Worm (Caenorhabditis elegans) whole organism, midembryonic: ENCODE results near the gene F43G6.16.

Experiments
- T22C8.4 ChIP-seq: fragments of 200-800 bp; sonication (Bioruptor generic); IDR thresholded peaks from 2 replicates; pipeline ENCODE4 v1.3.6; 2022; ENCODE audit warnings: missing genetic modification characterization, missing compliant biosample characterization
- cog-1 ChIP-seq: sonication (generic microtip); optimal IDR thresholded peaks from 2 replicates; lab custom pipeline; 2016; ENCODE audit warnings: missing genetic modification characterization, missing compliant biosample characterization
- flt-1 ChIP-seq: fragments of 200-800 bp; sonication (Bioruptor generic); IDR thresholded peaks from 2 replicates; pipeline ENCODE4 v1.3.6; 2022; ENCODE audit warnings: missing genetic modification characterization, missing compliant biosample characterization
- klf-2 ChIP-seq: fragments of 200-800 bp; sonication (Bioruptor generic); conservative IDR thresholded peaks from 2 replicates; pipeline ENCODE4 v1.3.6; 2022; ENCODE audit warnings: missing genetic modification reagents, missing genetic modification characterization, missing compliant biosample characterization
- med-1 ChIP-seq: sonication (generic microtip); optimal IDR thresholded peaks from 2 replicates; lab custom pipeline; 2017; ENCODE audit warnings: missing genetic modification characterization, mild to moderate bottlenecking, missing compliant biosample characterization, antibody characterized with exemption, missing genetic modification reagents; ENCODE audit not compliant: insufficient read depth
- ref-1 ChIP-seq: fragments of 200-800 bp; sonication (Bioruptor generic); conservative IDR thresholded peaks from 2 replicates; pipeline ENCODE4 v1.3.6; 2022; ENCODE audit warnings: missing genetic modification reagents, missing genetic modification characterization, missing compliant biosample characterization
- tab-1 ChIP-seq: fragments of 200-800 bp; sonication (Bioruptor generic); IDR thresholded peaks from 2 replicates; pipeline ENCODE4 v1.3.6; 2022; ENCODE audit warnings: missing genetic modification characterization, missing compliant biosample characterization
- ztf-23 ChIP-seq: fragments of 200-800 bp; sonication (Bioruptor generic); IDR thresholded peaks from 2 replicates; pipeline ENCODE4 v1.3.6; 2022; ENCODE audit warnings: missing genetic modification reagents, missing genetic modification characterization, missing compliant biosample characterization
- ztf-29 ChIP-seq: fragments of 200-800 bp; sonication (Bioruptor generic); IDR thresholded peaks from 2 replicates; pipeline ENCODE4 v1.3.6; 2022; ENCODE audit warnings: missing genetic modification reagents, missing genetic modification characterization, missing compliant biosample characterization

The F43G6.16 gene

ce11 chrII:11774218-11774617 is 8.2 kb downstream of the F43G6.16 start, which contains the start of gene F44E5.1:
Gene F44E5.1 (minus strand): TSS chrII:11774559.
- no peak for TF ChIP-seq tab-1 (GFP tag; lab: Robert Waterston, UW)
- TF ChIP-seq ztf-29 (GFP tag; lab: Robert Waterston, UW): no peak
- TF ChIP-seq flt-1: no peak
- TF ChIP-seq med-1 (GFP tag; lab: Kevin White, UChicago): no peak
- no peak for TF ChIP-seq klf-2 (GFP tag; lab: Robert Waterston, UW)
- no peak for TF ChIP-seq T22C8.4 (GFP tag; lab: Robert Waterston, UW)
- TF ChIP-seq ztf-23: no peak
- no peak for TF ChIP-seq ref-1 (GFP tag; lab: Robert Waterston, UW)
- no peak for TF ChIP-seq cog-1 (tag; lab: Kevin White, UChicago)

ce11 chrII:11772364-11772763 is 10.1 kb downstream of the F43G6.16 start, which contains the start of gene F44E5.15:
Gene F44E5.15 (plus strand): TSS chrII:11772664.
- TF ChIP-seq flt-1: no peak
- TF ChIP-seq klf-2 (GFP tag; lab: Robert Waterston, UW): no peak
- no peak for TF ChIP-seq ztf-29 (GFP tag; lab: Robert Waterston, UW)
- TF ChIP-seq ztf-23: no peak

ce11 chrII:11766472-11766871 is 16.0 kb downstream of the F43G6.16 start, which contains the start of gene F44E5.2:
Gene F44E5.2 (plus strand): TSS chrII:11766772.
- TF ChIP-seq T22C8.4 (GFP tag; lab: Robert Waterston, UW): no peak
- TF ChIP-seq tab-1 (GFP tag; lab: Robert Waterston, UW): no peak
- no peak for TF ChIP-seq ztf-29 (GFP tag; lab: Robert Waterston, UW)
- no peak for TF ChIP-seq ref-1 (GFP tag; lab: Robert Waterston, UW)
- TF ChIP-seq klf-2 (GFP tag; lab: Robert Waterston, UW): no peak
- no peak for TF ChIP-seq cog-1 (tag; lab: Kevin White, UChicago)
- TF ChIP-seq ztf-23: no peak
- TF ChIP-seq med-1 (GFP tag; lab: Kevin White, UChicago): no peak
- no peak for TF ChIP-seq flt-1

ce11 chrII:11765506-11766152 is 16.8 kb downstream of the F43G6.16 start:
- TF ChIP-seq tab-1 (GFP tag; lab: Robert Waterston, UW): 0 out of 2 replicates have a peak, but pooled peaks have one; percentile 28
- TF ChIP-seq ref-1 (GFP tag; lab: Robert Waterston, UW): no peak
- TF ChIP-seq T22C8.4 (GFP tag; lab: Robert Waterston, UW): no peak

ce11 chrII:11761806-11762512 is 20.5 kb downstream of the F43G6.16 start:
- no peak for TF ChIP-seq tab-1 (GFP tag; lab: Robert Waterston, UW)
- TF ChIP-seq cog-1 (tag; lab: Kevin White, UChicago): no peak
- TF ChIP-seq ztf-23: no peak
- TF ChIP-seq klf-2 (GFP tag; lab: Robert Waterston, UW): no peak
- no peak for TF ChIP-seq ref-1 (GFP tag; lab: Robert Waterston, UW)
- TF ChIP-seq T22C8.4 (GFP tag; lab: Robert Waterston, UW): no peak
- TF ChIP-seq flt-1: no peak
- TF ChIP-seq med-1 (GFP tag; lab: Kevin White, UChicago): no peak
- no peak for TF ChIP-seq ztf-29 (GFP tag; lab: Robert Waterston, UW)

- TF ChIP-seq ztf-29 (GFP tag; lab: Robert Waterston, UW) (peak; percentile 72), flt-1 (peak; percentile 97), klf-2 (GFP tag; lab: Robert Waterston, UW) (peak; percentile 79), cog-1 (tag; lab: Kevin White, UChicago) (peak; percentile 66), ref-1 (GFP tag; lab: Robert Waterston, UW) (peak; percentile 50; the same call in 1 of the 2 replicates), T22C8.4 (GFP tag; lab: Robert Waterston, UW) (peak; percentile 66), tab-1 (GFP tag; lab: Robert Waterston, UW) (peak; percentile 61; the same call in 1 of the 2 replicates), ztf-23 (peak; percentile 91)
These were observed 23.2 kb downstream of the F43G6.16 start, which contains the start of the genes F44E5.4 and F44E5.5 for ce11 chrII:11759277-11759676. Gene F44E5.4 (minus strand): TSS chrII:11759311. Gene F44E5.5 (plus strand): TSS chrII:11759662.

ce11 chrII:11756684-11757107 is 25.7 kb downstream of the F43G6.16 start:
- no peak for TF ChIP-seq cog-1 (tag; lab: Kevin White, UChicago)
- no peak for TF ChIP-seq med-1 (GFP tag; lab: Kevin White, UChicago)
- no peak for TF ChIP-seq flt-1
- no peak for TF ChIP-seq T22C8.4 (GFP tag; lab: Robert Waterston, UW)
- TF ChIP-seq ztf-23: no peak
- TF ChIP-seq klf-2 (GFP tag; lab: Robert Waterston, UW): no peak
- no peak for TF ChIP-seq tab-1 (GFP tag; lab: Robert Waterston, UW)
- TF ChIP-seq ztf-29 (GFP tag; lab: Robert Waterston, UW): no peak
- TF ChIP-seq ref-1 (GFP tag; lab: Robert Waterston, UW): no peak

- TF ChIP-seq klf-2 (GFP tag; lab: Robert Waterston, UW) (no peak), flt-1 (no peak), med-1 (GFP tag; lab: Kevin White, UChicago) (no peak), ztf-29 (GFP tag; lab: Robert Waterston, UW) (no peak), T22C8.4 (GFP tag; lab: Robert Waterston, UW) (no peak), ref-1 (GFP tag; lab: Robert Waterston, UW) (no peak)
These were observed 29.2 kb downstream of the F43G6.16 start for ce11 chrII:11753186-11753585.

- TF ChIP-seq ztf-23 (0 out of 2 replicates have a peak, but pooled peaks have one; percentile 53), T22C8.4 (GFP tag; lab: Robert Waterston, UW) (no peak), cog-1 (tag; lab: Kevin White, UChicago) (no peak), ztf-29 (GFP tag; lab: Robert Waterston, UW) (no peak), ref-1 (GFP tag; lab: Robert Waterston, UW) (no peak)
These were observed 30.7 kb downstream of the F43G6.16 start for ce11 chrII:11751615-11752174.
